Worm (Caenorhabditis elegans) whole organism, young adult: ENCODE results near the gene F47E1.2.

Source experiments
- B0035.1 ChIP-seq: sonication (generic microtip); optimal IDR thresholded peaks from 2 replicates; lab custom pipeline; 2016; ENCODE audit warnings: missing genetic modification characterization, mild to moderate bottlenecking, missing compliant biosample characterization, missing genotype, missing genetic modification reagents
- B0261.1 ChIP-seq: sonication (generic microtip); optimal IDR thresholded peaks from 2 replicates; lab custom pipeline; 2016; ENCODE audit warnings: mild to moderate bottlenecking, missing genetic modification characterization, moderate library complexity, missing compliant biosample characterization
- B0336.3 ChIP-seq: fragments of 200-800 bp; sonication (Bioruptor generic); IDR thresholded peaks from 2 replicates; pipeline ENCODE4 v1.3.6; 2022; ENCODE audit warnings: missing genetic modification characterization, missing compliant biosample characterization
- C17E4.6 ChIP-seq: fragments of 200-800 bp; sonication (Bioruptor generic); IDR thresholded peaks from 2 replicates; pipeline ENCODE4 v1.3.6; 2022; ENCODE audit warnings: missing genetic modification reagents, missing genetic modification characterization, missing compliant biosample characterization
- F10E7.11 ChIP-seq: sonication (generic microtip); optimal IDR thresholded peaks from 2 replicates; lab custom pipeline; 2017; ENCODE audit warnings: mild to moderate bottlenecking, missing genetic modification characterization, moderate library complexity, missing compliant biosample characterization
- F23B12.7 ChIP-seq: sonication (generic microtip); optimal IDR thresholded peaks from 2 replicates; lab custom pipeline; 2017; ENCODE audit warnings: missing genetic modification characterization, mild to moderate bottlenecking, missing compliant biosample characterization, antibody characterized with exemption, moderate library complexity; ENCODE audit not compliant: insufficient read depth
- F33H1.4 ChIP-seq: fragments of 200-800 bp; sonication (Bioruptor generic); IDR thresholded peaks from 2 replicates; pipeline ENCODE4 v1.3.6; 2022; ENCODE audit warnings: missing genetic modification reagents, missing genetic modification characterization, missing compliant biosample characterization
- F39B2.1 ChIP-seq: fragments of 200-800 bp; sonication (Bioruptor generic); IDR thresholded peaks from 2 replicates; pipeline ENCODE4 v1.3.6; 2022; ENCODE audit warnings: missing genetic modification reagents, missing genetic modification characterization, missing compliant biosample characterization
- F55B11.4 ChIP-seq: sonication (generic microtip); optimal IDR thresholded peaks from 2 replicates; lab custom pipeline; 2016; ENCODE audit warnings: missing compliant biosample characterization, missing genetic modification characterization, borderline replicate concordance; ENCODE audit not compliant: insufficient read depth
- F57C9.4 ChIP-seq: sonication (generic microtip); optimal IDR thresholded peaks from 2 replicates; lab custom pipeline; 2017; ENCODE audit warnings: mild to moderate bottlenecking, missing genetic modification characterization, missing compliant biosample characterization
- K11D2.4 ChIP-seq: fragments of 200-800 bp; sonication (Bioruptor generic); IDR thresholded peaks from 2 replicates; pipeline ENCODE4 v1.3.6; 2022; ENCODE audit warnings: missing genetic modification reagents, missing genetic modification characterization, missing compliant biosample characterization
- T07F8.4 ChIP-seq: sonication (generic microtip); optimal IDR thresholded peaks from 2 replicates; lab custom pipeline; 2016; ENCODE audit warnings: mild to moderate bottlenecking, missing genetic modification characterization, moderate library complexity, missing compliant biosample characterization
- T26A5.8 ChIP-seq: sonication (generic microtip); optimal IDR thresholded peaks from 2 replicates; lab custom pipeline; 2016; ENCODE audit warnings: missing genetic modification characterization, missing compliant biosample characterization
- Y67H2A.10 ChIP-seq: fragments of 200-800 bp; sonication (Bioruptor generic); conservative IDR thresholded peaks from 2 replicates; pipeline ENCODE4 v1.3.6; 2022; ENCODE audit warnings: missing genetic modification reagents, missing genetic modification characterization, missing compliant biosample characterization
- ama-1 ChIP-seq, 3 experiments: fragments of 150-350 bp in 1 of 3; sonication (generic microtip) in 2 of 3; optimal IDR thresholded peaks; 2 replicates each; lab custom pipeline; 2014 to 2018; ENCODE audit warnings: missing biosample characterization in 2 of 3, missing genetic modification characterization in 2 of 3, missing genetic modification reagents in 2 of 3
- aptf-3 ChIP-seq: fragments of 200-800 bp; sonication (Bioruptor generic); IDR thresholded peaks from 2 replicates; pipeline ENCODE4 v1.3.6; 2022; ENCODE audit warnings: missing genetic modification characterization, missing compliant biosample characterization
- attf-6 ChIP-seq: fragments of 200-800 bp; sonication (Bioruptor generic); IDR thresholded peaks from 2 replicates; pipeline ENCODE4 v1.3.6; 2022; ENCODE audit warnings: missing genetic modification reagents, missing genetic modification characterization, missing compliant biosample characterization
- ccch-3 ChIP-seq: fragments of 200-800 bp; sonication (Bioruptor generic); optimal IDR thresholded peaks from 2 replicates; lab custom pipeline; 2018; ENCODE audit warnings: mild to moderate bottlenecking, missing genetic modification characterization, missing compliant biosample characterization
- ceh-40 ChIP-seq: fragments of 200-800 bp; sonication (Bioruptor generic); IDR thresholded peaks from 2 replicates; pipeline ENCODE4 v1.3.6; 2022; ENCODE audit warnings: missing genetic modification characterization, missing compliant biosample characterization
- ceh-58 ChIP-seq: fragments of 200-800 bp; sonication (Bioruptor generic); IDR thresholded peaks from 2 replicates; pipeline ENCODE4 v1.3.6; 2022; ENCODE audit warnings: missing genetic modification characterization, missing compliant biosample characterization
- ceh-79 ChIP-seq: sonication (generic microtip); optimal IDR thresholded peaks from 2 replicates; lab custom pipeline; 2017; ENCODE audit warnings: mild to moderate bottlenecking, missing genetic modification characterization, missing compliant biosample characterization
- die-1 ChIP-seq: sonication (generic microtip); optimal IDR thresholded peaks from 2 replicates; lab custom pipeline; 2016; ENCODE audit warnings: missing genotype, mild to moderate bottlenecking, missing genetic modification characterization, missing compliant biosample characterization
- dpl-1 ChIP-seq: fragments of 150-350 bp; optimal IDR thresholded peaks from 2 replicates; lab custom pipeline; 2014; ENCODE audit warnings: missing biosample characterization, missing genetic modification reagents, missing genetic modification characterization
- egl-18 ChIP-seq: fragments of 200-800 bp; sonication (Bioruptor generic); IDR thresholded peaks from 2 replicates; pipeline ENCODE4 v1.3.6; 2022; ENCODE audit warnings: missing genetic modification reagents, missing genetic modification characterization, missing compliant biosample characterization
- egrh-3 ChIP-seq: fragments of 200-800 bp; sonication (Bioruptor generic); IDR thresholded peaks from 2 replicates; pipeline ENCODE4 v1.3.6; 2022; ENCODE audit warnings: missing genetic modification reagents, missing genetic modification characterization, missing compliant biosample characterization
- ekl-4 ChIP-seq: fragments of 200-800 bp; sonication (Bioruptor generic); IDR thresholded peaks from 2 replicates; pipeline ENCODE4 v1.3.6; 2022; ENCODE audit warnings: missing genetic modification reagents, missing genetic modification characterization, missing compliant biosample characterization
- ets-4 ChIP-seq: fragments of 200-800 bp; sonication (Bioruptor generic); optimal IDR thresholded peaks from 2 replicates; lab custom pipeline; 2018; ENCODE audit warnings: mild to moderate bottlenecking, missing genetic modification characterization, missing compliant biosample characterization
- him-1 ChIP-seq: sonication (generic microtip); optimal IDR thresholded peaks from 2 replicates; lab custom pipeline; 2016; ENCODE audit warnings: missing genotype, missing genetic modification reagents, missing genetic modification characterization, missing compliant biosample characterization
- hlh-26 ChIP-seq: fragments of 200-800 bp; sonication (Bioruptor generic); conservative IDR thresholded peaks from 2 replicates; pipeline ENCODE4 v1.3.6; 2022; ENCODE audit warnings: missing genetic modification reagents, missing genetic modification characterization, missing compliant biosample characterization
- hsf-1 ChIP-seq: fragments of 200-800 bp; sonication (Bioruptor generic); IDR thresholded peaks from 2 replicates; pipeline ENCODE4 v1.3.6; 2022; ENCODE audit warnings: missing genetic modification reagents, missing genetic modification characterization, missing compliant biosample characterization
- let-526 ChIP-seq: fragments of 200-800 bp; sonication (Bioruptor generic); IDR thresholded peaks from 2 replicates; pipeline ENCODE4 v1.3.6; 2022; ENCODE audit warnings: missing genetic modification reagents, missing genetic modification characterization, missing compliant biosample characterization
- lin-40 ChIP-seq: sonication (generic microtip); optimal IDR thresholded peaks from 2 replicates; lab custom pipeline; 2016; ENCODE audit warnings: missing genetic modification characterization, mild to moderate bottlenecking, missing compliant biosample characterization, missing genotype, missing genetic modification reagents
- lsl-1 ChIP-seq: fragments of 200-800 bp; sonication (Bioruptor generic); optimal IDR thresholded peaks from 2 replicates; lab custom pipeline; 2018; ENCODE audit warnings: mild to moderate bottlenecking, missing genetic modification characterization, moderate library complexity, missing compliant biosample characterization
- lsy-27 ChIP-seq: sonication (generic microtip); optimal IDR thresholded peaks from 2 replicates; lab custom pipeline; 2017; ENCODE audit warnings: missing genetic modification characterization, mild to moderate bottlenecking, missing compliant biosample characterization, antibody characterized with exemption, missing genotype, borderline replicate concordance; ENCODE audit not compliant: insufficient read depth
- madf-3 ChIP-seq: fragments of 200-800 bp; sonication (Bioruptor generic); IDR thresholded peaks from 2 replicates; pipeline ENCODE4 v1.3.6; 2022; ENCODE audit warnings: missing genetic modification reagents, missing genetic modification characterization, missing compliant biosample characterization
- madf-6 ChIP-seq: fragments of 200-800 bp; sonication (Bioruptor generic); IDR thresholded peaks from 2 replicates; pipeline ENCODE4 v1.3.6; 2022; ENCODE audit warnings: missing genetic modification reagents, missing genetic modification characterization, missing compliant biosample characterization
- mel-28 ChIP-seq: sonication (generic microtip); optimal IDR thresholded peaks from 2 replicates; lab custom pipeline; 2016; ENCODE audit warnings: borderline replicate concordance, mild to moderate bottlenecking, missing genetic modification characterization, missing compliant biosample characterization
- mxl-1 ChIP-seq: sonication (generic microtip); optimal IDR thresholded peaks from 2 replicates; lab custom pipeline; 2016; ENCODE audit warnings: missing genetic modification characterization, missing compliant biosample characterization
- nhr-120 ChIP-seq: fragments of 200-800 bp; sonication (Bioruptor generic); IDR thresholded peaks from 2 replicates; pipeline ENCODE4 v1.3.6; 2022; ENCODE audit warnings: missing genetic modification characterization, missing compliant biosample characterization
- nhr-179 ChIP-seq: sonication (generic microtip); optimal IDR thresholded peaks from 2 replicates; lab custom pipeline; 2016; ENCODE audit warnings: mild to moderate bottlenecking, missing genetic modification characterization, missing compliant biosample characterization
- nhr-80 ChIP-seq: sonication (generic microtip); optimal IDR thresholded peaks from 2 replicates; lab custom pipeline; 2016; ENCODE audit warnings: missing genetic modification characterization, missing compliant biosample characterization
- pbrm-1 ChIP-seq: fragments of 200-800 bp; sonication (Bioruptor generic); IDR thresholded peaks from 2 replicates; pipeline ENCODE4 v1.3.6; 2022; ENCODE audit warnings: missing genetic modification reagents, missing genetic modification characterization, missing compliant biosample characterization
- sea-2 ChIP-seq: fragments of 200-800 bp; sonication (Bioruptor generic); IDR thresholded peaks from 2 replicates; pipeline ENCODE4 v1.3.6; 2022; ENCODE audit warnings: missing genetic modification characterization, missing compliant biosample characterization
- snpc-3.4 ChIP-seq: sonication (generic microtip); optimal IDR thresholded peaks from 2 replicates; lab custom pipeline; 2017; ENCODE audit warnings: missing genetic modification characterization, mild to moderate bottlenecking, missing compliant biosample characterization, antibody characterized with exemption, moderate library complexity, missing genotype, missing genetic modification reagents
- tlf-1 ChIP-seq: fragments of 200-800 bp; sonication (Bioruptor generic); optimal IDR thresholded peaks from 2 replicates; lab custom pipeline; 2018; ENCODE audit warnings: mild to moderate bottlenecking, missing genetic modification characterization, missing compliant biosample characterization
- xnd-1 ChIP-seq: sonication (generic microtip); optimal IDR thresholded peaks from 2 replicates; lab custom pipeline; 2016; ENCODE audit warnings: missing genotype, missing genetic modification reagents, missing genetic modification characterization, missing compliant biosample characterization
- ztf-26 ChIP-seq: sonication (generic microtip); optimal IDR thresholded peaks from 2 replicates; lab custom pipeline; 2017; ENCODE audit warnings: missing genetic modification characterization, missing compliant biosample characterization
- ztf-6 ChIP-seq: fragments of 200-800 bp; sonication (Bioruptor generic); IDR thresholded peaks from 2 replicates; pipeline ENCODE4 v1.3.6; 2022; ENCODE audit warnings: missing genetic modification reagents, missing genetic modification characterization, missing compliant biosample characterization

The F47E1.2 gene

DNA sequence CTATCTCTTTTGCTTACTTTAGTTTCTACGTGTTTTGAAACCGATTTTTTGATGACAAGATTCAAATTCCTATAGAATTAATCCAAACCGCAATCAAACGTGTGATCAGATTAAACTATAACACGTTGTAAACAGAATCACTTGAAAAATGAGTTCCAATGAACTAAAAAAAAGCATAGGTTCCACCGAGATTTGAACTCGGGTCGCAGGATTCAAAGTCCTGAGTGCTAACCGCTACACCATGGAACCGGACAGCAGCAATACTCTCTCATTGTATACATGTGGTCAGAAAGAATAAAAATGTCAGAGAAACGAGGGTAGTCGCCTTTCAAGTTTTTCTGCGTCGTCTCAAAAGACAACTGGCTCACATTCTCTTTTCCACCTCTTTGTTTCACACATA lies 33.9 kb downstream of the F47E1.2 start (continued):
- peak; percentile 35 for TF ChIP-seq ccch-3 (GFP tag; lab: Kevin White, UChicago)
- peak; percentile 79; the same call in 1 of the 2 replicates for TF ChIP-seq nhr-120
- no peak for TF ChIP-seq ceh-58 (GFP tag; lab: Robert Waterston, UW)
- TF ChIP-seq nhr-179 (tag; lab: Kevin White, UChicago): no peak
- TF ChIP-seq xnd-1 (tag; lab: Kevin White, UChicago): no peak
- no peak for TF ChIP-seq lsl-1
- TF ChIP-seq nhr-80 (tag; lab: Kevin White, UChicago): peak; percentile 51
- TF ChIP-seq hlh-26: no peak
- 0 out of 2 replicates have a peak, but pooled peaks have one; percentile 29 for TF ChIP-seq attf-6 (GFP tag; lab: Robert Waterston, UW)
- TF ChIP-seq ztf-6 (GFP tag; lab: Robert Waterston, UW): no peak
- peak; percentile 64 for TF ChIP-seq pbrm-1 (GFP tag; lab: Robert Waterston, UW)
- peak; percentile 70; the same call in 1 of the 2 replicates for TF ChIP-seq K11D2.4
- TF ChIP-seq ekl-4: peak; percentile 73
- no peak for TF ChIP-seq F55B11.4 (tag; lab: Kevin White, UChicago)
- peak; percentile 5 for TF ChIP-seq him-1 (tag; lab: Kevin White, UChicago)
- peak; percentile 17 for TF ChIP-seq tlf-1
- no peak for TF ChIP-seq C17E4.6 (GFP tag; lab: Robert Waterston, UW)
- peak; percentile 60 for TF ChIP-seq lin-40 (tag; lab: Kevin White, UChicago)
- no peak for TF ChIP-seq mel-28
- peak; percentile 29 for TF ChIP-seq lsy-27 (tag; lab: Kevin White, UChicago)
- TF ChIP-seq madf-6: peak; percentile 57; the same call in 1 of the 2 replicates
- peak; percentile 85 for TF ChIP-seq ets-4 (GFP tag; lab: Kevin White, UChicago)
- peak; percentile 64; the same call in 1 of the 2 replicates for TF ChIP-seq madf-3 (GFP tag; lab: Robert Waterston, UW)
- TF ChIP-seq F57C9.4 (tag; lab: Kevin White, UChicago): peak; percentile 24
- peak; percentile 54 for TF ChIP-seq snpc-3.4 (tag; lab: Kevin White, UChicago)
- TF ChIP-seq F10E7.11 (tag; lab: Kevin White, UChicago): no peak
- no peak for TF ChIP-seq F23B12.7 (tag; lab: Kevin White, UChicago)
- peak; percentile 70; the same call in 1 of the 2 replicates for TF ChIP-seq let-526 (GFP tag; lab: Robert Waterston, UW)
- TF ChIP-seq dpl-1 (GFP tag; lab: Kevin White, UChicago): no peak
- TF ChIP-seq aptf-3 (GFP tag; lab: Robert Waterston, UW): peak; percentile 70; the same call in 1 of the 2 replicates
- TF ChIP-seq ceh-40 (GFP tag; lab: Robert Waterston, UW): peak; percentile 75; the same call in 1 of the 2 replicates
- TF ChIP-seq B0261.1 (tag; lab: Kevin White, UChicago): peak; percentile 84
- no peak for TF ChIP-seq sea-2 (GFP tag; lab: Robert Waterston, UW)
- TF ChIP-seq hsf-1: no peak
- peak; percentile 45 for TF ChIP-seq ztf-26 (tag; lab: Kevin White, UChicago)
- no peak for TF ChIP-seq egrh-3 (GFP tag; lab: Robert Waterston, UW)
- no peak for TF ChIP-seq Y67H2A.10
- TF ChIP-seq F33H1.4 (GFP tag; lab: Robert Waterston, UW): no peak
- peak; percentile 71 for TF ChIP-seq T07F8.4 (tag; lab: Kevin White, UChicago)
- TF ChIP-seq egl-18: no peak
- no peak for TF ChIP-seq F39B2.1 (GFP tag; lab: Robert Waterston, UW)
- TF ChIP-seq B0035.1 (tag; lab: Kevin White, UChicago): peak; percentile 36
- peak; percentile 79 for TF ChIP-seq mxl-1
- peak; percentile 9 for TF ChIP-seq T26A5.8 (tag; lab: Kevin White, UChicago)
- TF ChIP-seq ceh-79 (tag; lab: Kevin White, UChicago): peak; percentile 55
- peak; percentile 69 for TF ChIP-seq die-1 (tag; lab: Kevin White, UChicago)
- peak; percentile 23; the same call in 1 of the 2 replicates for TF ChIP-seq B0336.3 (GFP tag; lab: Robert Waterston, UW)
- no peak for TF ChIP-seq ama-1 (optimal IDR thresholded peaks at IDR 0.05; lab: Kevin White, UChicago)
- TF ChIP-seq ama-1 (GFP tag; optimal IDR thresholded peaks at IDR 0.05; lab: Kevin White, UChicago): peak; percentile 52 to 67
